Fruit fly (Drosophila melanogaster): ENCODE measurements around the gene Gart.
A peak's percentile ranks its signal among the peaks of the same experiment; 100 is the strongest.

Gene Gart

DNA sequence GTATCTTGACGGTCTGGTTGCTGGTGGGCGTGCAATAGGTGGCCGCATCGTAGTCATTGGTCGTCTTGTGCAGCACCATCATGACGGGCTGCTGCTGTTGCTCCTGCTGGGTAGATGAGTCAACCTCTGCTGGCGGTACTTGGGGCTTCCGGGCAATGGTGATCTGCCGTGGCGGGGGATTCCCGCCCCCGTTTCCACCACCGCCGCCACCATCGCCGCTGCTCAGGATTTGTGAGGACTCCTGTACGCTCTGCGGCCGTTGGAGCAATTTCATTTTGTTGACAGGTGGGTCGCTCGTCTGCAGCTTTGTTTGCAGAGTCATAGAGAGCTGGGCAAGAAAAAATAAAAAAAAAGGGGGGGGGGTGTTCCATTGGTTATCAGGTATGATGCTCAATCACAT lies 2.6 kb upstream of the Gart start:
- TF ChIP-seq Abd-B (GFP tag; optimal IDR thresholded peaks at IDR 0.05) (no peak), fru (GFP tag; optimal IDR thresholded peaks at IDR 0.05) (no peak), Rel (GFP tag; optimal IDR thresholded peaks at IDR 0.05) (no peak), Rel (tag; optimal IDR thresholded peaks at IDR 0.05) (peak; percentile 65), CG9705 (GFP tag; optimal IDR thresholded peaks at IDR 0.05) (no peak)

DNA sequence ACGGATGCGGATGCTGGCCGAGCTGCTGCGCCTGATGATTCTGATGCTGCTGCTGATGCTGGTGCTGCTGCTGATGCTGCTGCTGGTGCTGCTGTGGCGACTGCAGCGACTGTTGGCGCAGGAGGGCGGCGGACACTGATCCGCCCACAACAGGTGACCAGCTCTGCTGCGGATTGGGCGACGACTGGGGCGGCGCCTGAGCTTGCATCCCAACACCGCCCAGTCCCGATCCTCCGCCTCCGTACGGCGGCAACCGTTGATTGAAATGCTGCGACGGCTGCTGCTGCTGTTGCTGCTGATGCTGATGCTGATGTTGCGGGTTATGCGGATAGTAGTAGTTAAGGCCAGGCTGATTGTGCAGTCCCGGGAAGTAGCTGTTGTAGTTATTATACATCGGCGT lies 1.5 kb upstream of the Gart start:
- TF ChIP-seq sage (GFP tag; optimal IDR thresholded peaks at IDR 0.05) = no peak
- TF ChIP-seq br (GFP tag; optimal IDR thresholded peaks at IDR 0.05) = no peak
- peak; percentile 95 for TF ChIP-seq Dfd (GFP tag; optimal IDR thresholded peaks at IDR 0.05)
- TF ChIP-seq CG9705 (GFP tag; optimal IDR thresholded peaks at IDR 0.05) = no peak
- TF ChIP-seq dsf (GFP tag; optimal IDR thresholded peaks at IDR 0.05; ENCODE audit: borderline replicate concordance) = no peak

DNA sequence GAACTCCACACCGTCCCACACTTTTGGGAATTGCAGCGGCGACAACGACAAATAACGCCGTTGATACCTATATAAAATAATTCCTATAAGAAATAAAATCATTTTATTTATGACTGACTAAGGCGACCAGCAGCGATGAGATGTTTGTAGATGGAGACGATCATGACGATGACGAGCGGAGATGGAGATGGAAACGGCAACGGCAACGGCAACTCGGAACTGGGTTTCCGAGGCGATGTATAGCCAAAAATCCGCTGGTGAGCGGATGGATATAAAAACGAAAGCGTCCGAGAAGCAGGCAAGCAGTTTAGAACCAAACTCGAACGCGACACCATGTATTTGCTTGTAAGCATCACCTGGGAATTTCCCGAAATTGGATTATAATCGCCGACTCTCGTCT lies 2.3 kb downstream of the Gart start, which contains the start of gene Pcp:
Pcp (plus strand) TSS at position 301 of the 400 bp plus-strand sequence.
- TF ChIP-seq OdsH (GFP tag; optimal IDR thresholded peaks at IDR 0.05) = no peak
- TF ChIP-seq Rel (GFP tag; optimal IDR thresholded peaks at IDR 0.05) = no peak
- TF ChIP-seq Rel (tag; optimal IDR thresholded peaks at IDR 0.05) = peak; percentile 62

DNA sequence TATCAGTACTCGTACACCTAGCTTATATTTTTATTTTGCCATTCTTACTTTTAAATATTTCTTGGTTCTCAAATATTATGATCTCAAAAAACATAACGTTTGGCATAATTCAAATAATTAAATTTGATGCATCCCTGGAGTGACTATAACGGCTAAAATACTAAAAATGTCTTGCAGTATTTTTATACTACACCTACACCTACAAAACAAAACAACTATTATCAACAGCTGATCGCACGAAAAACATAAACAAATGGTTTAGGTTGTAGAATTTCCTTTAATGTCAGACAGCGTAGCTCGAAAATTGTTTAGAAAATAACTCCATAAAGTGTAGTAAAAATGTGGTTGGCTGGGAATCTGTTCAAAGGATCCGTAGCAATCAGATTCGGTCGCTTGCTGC lies 10.5 kb downstream of the Gart start, which contains the start of gene CG43322:
CG43322 (plus strand) TSS at position 240 of the 400 bp plus-strand sequence.
- TF ChIP-seq dsf (GFP tag; optimal IDR thresholded peaks at IDR 0.05; ENCODE audit: borderline replicate concordance) (no peak), CG32264 (GFP tag; optimal IDR thresholded peaks at IDR 0.05) (no peak)

DNA sequence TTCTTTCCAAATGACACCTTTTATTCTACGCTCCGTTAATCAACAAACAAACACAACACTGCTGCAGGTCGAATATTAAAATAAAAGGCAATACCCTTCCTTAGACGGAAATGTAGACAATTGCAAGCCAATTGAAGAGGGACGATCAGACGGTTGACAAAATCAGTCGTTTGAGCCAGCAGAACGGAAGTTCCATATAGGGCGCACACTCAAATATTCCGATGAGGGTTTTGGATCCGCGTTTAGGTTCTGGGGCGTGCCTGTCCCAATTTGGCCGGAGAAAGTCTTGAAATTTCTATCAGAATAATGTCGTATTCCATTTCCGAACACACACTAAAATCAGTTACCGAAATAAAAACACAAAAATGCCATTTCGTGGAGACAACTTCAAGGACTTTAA lies 11.7 kb downstream of the Gart start, which contains the start of gene CG43321:
CG43321 (plus strand) TSS at position 301 of the 400 bp plus-strand sequence.
- TF ChIP-seq CG9705 (GFP tag; optimal IDR thresholded peaks at IDR 0.05) = no peak
- TF ChIP-seq usp (GFP tag; optimal IDR thresholded peaks at IDR 0.05) = no peak
- TF ChIP-seq brk (GFP tag; optimal IDR thresholded peaks at IDR 0.05) = no peak
- TF ChIP-seq ey (GFP tag; optimal IDR thresholded peaks at IDR 0.05) = no peak
- no peak for TF ChIP-seq fru (GFP tag; optimal IDR thresholded peaks at IDR 0.05)
- TF ChIP-seq Hr78 (GFP tag; optimal IDR thresholded peaks at IDR 0.05) = no peak
- TF ChIP-seq foxo (GFP tag; optimal IDR thresholded peaks at IDR 0.05) = no peak
- no peak for TF ChIP-seq Mio (GFP tag; optimal IDR thresholded peaks at IDR 0.05)
- TF ChIP-seq woc (GFP tag; optimal IDR thresholded peaks at IDR 0.05) = no peak
- no peak for TF ChIP-seq sv (GFP tag; optimal IDR thresholded peaks at IDR 0.05)
- no peak for TF ChIP-seq dsf (GFP tag; optimal IDR thresholded peaks at IDR 0.05; ENCODE audit: borderline replicate concordance)
- TF ChIP-seq pan (optimal IDR thresholded peaks at IDR 0.05) = no peak
- no peak for TF ChIP-seq dmrt93B (GFP tag; optimal IDR thresholded peaks at IDR 0.05)
- TF ChIP-seq Rel (GFP tag; optimal IDR thresholded peaks at IDR 0.05) = no peak
- no peak for TF ChIP-seq Rel (tag; optimal IDR thresholded peaks at IDR 0.05)

DNA sequence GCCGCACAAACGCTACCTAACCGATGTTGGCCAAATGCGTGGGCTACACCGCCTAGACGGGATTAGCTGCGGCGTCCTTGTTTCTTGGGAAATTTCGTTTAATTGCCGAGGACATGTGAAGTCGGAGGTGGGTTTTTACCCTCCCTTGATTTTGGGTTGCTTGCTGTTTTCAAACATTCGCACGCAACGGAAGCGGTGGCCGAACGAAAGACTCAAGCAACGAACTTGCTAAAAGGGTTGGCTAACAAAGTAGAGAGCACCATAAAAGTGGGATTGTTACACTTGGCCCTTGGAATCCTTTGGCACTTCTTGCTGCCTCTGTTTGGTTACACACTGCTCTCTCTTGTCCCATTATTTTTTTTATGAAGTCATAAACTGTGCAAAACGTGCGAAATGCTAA lies 13.2 kb downstream of the Gart start:
- TF ChIP-seq Dfd (GFP tag; optimal IDR thresholded peaks at IDR 0.05) (no peak), dmrt93B (GFP tag; optimal IDR thresholded peaks at IDR 0.05) (no peak), jim (GFP tag; optimal IDR thresholded peaks at IDR 0.05) (no peak), pan (optimal IDR thresholded peaks at IDR 0.05) (no peak), Sp1 (GFP tag; optimal IDR thresholded peaks at IDR 0.05) (no peak), dsf (GFP tag; optimal IDR thresholded peaks at IDR 0.05; ENCODE audit: borderline replicate concordance) (no peak), br (GFP tag; optimal IDR thresholded peaks at IDR 0.05) (no peak), Jra (GFP tag; optimal IDR thresholded peaks at IDR 0.05) (no peak), N (GFP tag; optimal IDR thresholded peaks at IDR 0.05) (no peak), lola (GFP tag; optimal IDR thresholded peaks at IDR 0.05) (no peak), h (GFP tag; optimal IDR thresholded peaks at IDR 0.05) (no peak), OdsH (GFP tag; optimal IDR thresholded peaks at IDR 0.05) (no peak), CG32264 (GFP tag; optimal IDR thresholded peaks at IDR 0.05) (no peak)

DNA sequence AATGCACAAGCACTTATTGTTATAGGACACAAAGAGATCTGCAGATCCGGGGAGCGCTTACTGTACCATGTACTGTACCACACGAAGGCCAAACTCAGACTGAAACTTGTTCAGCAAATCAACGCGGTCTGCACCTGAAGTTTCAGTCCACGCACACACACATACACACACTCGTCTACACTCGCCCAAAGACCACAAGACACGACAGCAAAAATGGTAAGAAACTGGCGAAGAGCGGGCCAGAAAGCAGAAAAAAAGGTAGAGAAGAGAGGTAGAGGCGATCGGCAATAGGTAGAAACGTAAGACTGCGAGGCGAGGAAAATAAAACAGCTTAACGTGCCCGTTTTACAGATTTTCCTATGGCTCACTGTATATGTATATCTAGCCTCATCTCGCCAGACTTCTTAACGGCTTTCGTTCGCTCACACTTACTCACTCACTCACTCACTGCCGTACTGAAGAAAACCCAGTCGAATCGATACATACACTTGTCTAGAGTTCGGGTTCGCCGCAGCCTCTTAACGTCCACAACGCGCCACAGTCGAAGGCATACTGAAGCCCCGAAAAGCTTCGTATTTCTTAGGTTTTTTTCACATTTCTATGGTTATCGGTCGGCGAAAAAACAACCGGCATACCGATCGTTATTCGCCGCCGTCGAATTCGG lies 13.8 kb downstream of the Gart start, which contains the start of gene uif:
uif (minus strand) TSS at position 553 of the 664 bp plus-strand sequence.
- TF ChIP-seq sv (GFP tag; optimal IDR thresholded peaks at IDR 0.05) (no peak), jim (GFP tag; optimal IDR thresholded peaks at IDR 0.05) (no peak), Mio (GFP tag; optimal IDR thresholded peaks at IDR 0.05) (no peak), Rel (GFP tag; optimal IDR thresholded peaks at IDR 0.05) (no peak), Rel (tag; optimal IDR thresholded peaks at IDR 0.05) (no peak), usp (GFP tag; optimal IDR thresholded peaks at IDR 0.05) (no peak), Abd-B (GFP tag; optimal IDR thresholded peaks at IDR 0.05) (no peak), psq (GFP tag; optimal IDR thresholded peaks at IDR 0.05) (peak; percentile 92), Hr78 (GFP tag; optimal IDR thresholded peaks at IDR 0.05) (no peak), Hr83 (GFP tag; optimal IDR thresholded peaks at IDR 0.05; ENCODE audit: poor library complexity, severe bottlenecking) (no peak), Hnf4 (GFP tag; optimal IDR thresholded peaks at IDR 0.05) (no peak), foxo (GFP tag; optimal IDR thresholded peaks at IDR 0.05) (no peak), Myc (optimal IDR thresholded peaks at IDR 0.05) (no peak), N (GFP tag; optimal IDR thresholded peaks at IDR 0.05) (no peak), Vsx2 (GFP tag; optimal IDR thresholded peaks at IDR 0.05; ENCODE audit: partially characterized antibody) (peak; percentile 54), fru (GFP tag; optimal IDR thresholded peaks at IDR 0.05) (no peak), HLH106 (tag; optimal IDR thresholded peaks at IDR 0.05) (no peak)
